Fruit fly (Drosophila melanogaster) whole organism, adult: ENCODE measurements around the gene Chchd2.

Experiments
- CG11617 ChIP-seq: fragments of 200-800 bp; sonication (Bioruptor generic); optimal IDR thresholded peaks from 2 replicates; lab custom pipeline; 2017; ENCODE audit warnings: mild to moderate bottlenecking, missing biosample characterization, missing genetic modification reagents, missing genetic modification characterization
- CG12768 ChIP-seq: fragments of 200-800 bp; sonication (Bioruptor generic); optimal IDR thresholded peaks from 2 replicates; lab custom pipeline; 2017; ENCODE audit warnings: missing biosample characterization, missing genetic modification characterization, mild to moderate bottlenecking, moderate library complexity, missing genetic modification reagents
- CG14711 ChIP-seq: fragments of 200-800 bp; sonication (Bioruptor generic); optimal IDR thresholded peaks from 2 replicates; lab custom pipeline; 2018; ENCODE audit warnings: missing biosample characterization, mild to moderate bottlenecking, missing genetic modification characterization, moderate library complexity
- CG1620 ChIP-seq: fragments of 200-800 bp; sonication (Bioruptor generic); optimal IDR thresholded peaks from 2 replicates; lab custom pipeline; 2016; ENCODE audit warnings: missing biosample characterization, missing genetic modification characterization
- CG33017 ChIP-seq: fragments of 200-800 bp; sonication (Bioruptor generic); optimal IDR thresholded peaks from 2 replicates; lab custom pipeline; 2018; ENCODE audit warnings: missing biosample characterization, mild to moderate bottlenecking, missing genetic modification characterization, moderate library complexity
- CG5204 ChIP-seq: fragments of 200-800 bp; sonication (Bioruptor generic); optimal IDR thresholded peaks from 2 replicates; lab custom pipeline; 2016; ENCODE audit warnings: missing biosample characterization, missing genetic modification characterization
- CG7045 ChIP-seq: fragments of 200-800 bp; sonication (Bioruptor generic); optimal IDR thresholded peaks from 2 replicates; lab custom pipeline; 2017; ENCODE audit warnings: missing biosample characterization, mild to moderate bottlenecking, missing genetic modification characterization
- CG7101 ChIP-seq: fragments of 200-800 bp; sonication (Bioruptor generic); optimal IDR thresholded peaks from 2 replicates; lab custom pipeline; 2018; ENCODE audit warnings: missing biosample characterization, mild to moderate bottlenecking, missing genetic modification characterization, moderate library complexity
- Clk ChIP-seq: fragments of 200-800 bp; sonication (Bioruptor generic); optimal IDR thresholded peaks from 2 replicates; lab custom pipeline; 2017; ENCODE audit warnings: missing biosample characterization, missing genetic modification characterization
- Crg-1 ChIP-seq: fragments of 200-800 bp; sonication (Bioruptor generic); optimal IDR thresholded peaks from 2 replicates; lab custom pipeline; 2016; ENCODE audit warnings: missing biosample characterization, missing genetic modification characterization
- Hr96 ChIP-seq: fragments of 200-800 bp; sonication (Bioruptor generic); optimal IDR thresholded peaks from 2 replicates; lab custom pipeline; 2016; ENCODE audit warnings: missing biosample characterization, missing genetic modification characterization
- Mnt ChIP-seq: fragments of 200-800 bp; sonication (Bioruptor generic); optimal IDR thresholded peaks from 2 replicates; lab custom pipeline; 2016; ENCODE audit warnings: missing biosample characterization, mild to moderate bottlenecking, missing genetic modification characterization
- bab1 ChIP-seq: fragments of 200-800 bp; sonication (Bioruptor generic); optimal IDR thresholded peaks from 3 replicates; lab custom pipeline; 2019; ENCODE audit warnings: missing biosample characterization, mild to moderate bottlenecking, missing genetic modification characterization, moderate library complexity
- cic ChIP-seq: fragments of 200-800 bp; sonication (Bioruptor generic); optimal IDR thresholded peaks from 2 replicates; lab custom pipeline; 2017; ENCODE audit warnings: missing biosample characterization, mild to moderate bottlenecking, missing genetic modification characterization, moderate library complexity
- cnc ChIP-seq, 2 experiments: fragments of >200 bp; optimal IDR thresholded peaks; 2 replicates each; lab custom pipeline; 2017
- kay ChIP-seq: fragments of 200-800 bp; sonication (Bioruptor generic); peaks from one replicate; lab custom pipeline; 2016; ENCODE audit warnings: missing biosample characterization, missing genetic modification characterization, borderline replicate concordance
- ovo ChIP-seq: fragments of 200-800 bp; sonication (Bioruptor generic); optimal IDR thresholded peaks from 2 replicates; lab custom pipeline; 2016; ENCODE audit warnings: missing biosample characterization, missing genetic modification characterization
- pad ChIP-seq: fragments of 200-800 bp; sonication (Bioruptor generic); optimal IDR thresholded peaks from 3 replicates; lab custom pipeline; 2017; ENCODE audit warnings: missing biosample characterization, missing genetic modification characterization, mild to moderate bottlenecking, moderate library complexity, missing genetic modification reagents
- tj ChIP-seq: fragments of 200-800 bp; sonication (Bioruptor generic); optimal IDR thresholded peaks from 3 replicates; lab custom pipeline; 2017; ENCODE audit warnings: missing biosample characterization, mild to moderate bottlenecking, missing genetic modification characterization, moderate library complexity
- toe ChIP-seq: fragments of 200-800 bp; sonication (Bioruptor generic); optimal IDR thresholded peaks from 2 replicates; lab custom pipeline; 2016; ENCODE audit warnings: missing biosample characterization, missing genetic modification characterization

Chchd2 gene

DNA sequence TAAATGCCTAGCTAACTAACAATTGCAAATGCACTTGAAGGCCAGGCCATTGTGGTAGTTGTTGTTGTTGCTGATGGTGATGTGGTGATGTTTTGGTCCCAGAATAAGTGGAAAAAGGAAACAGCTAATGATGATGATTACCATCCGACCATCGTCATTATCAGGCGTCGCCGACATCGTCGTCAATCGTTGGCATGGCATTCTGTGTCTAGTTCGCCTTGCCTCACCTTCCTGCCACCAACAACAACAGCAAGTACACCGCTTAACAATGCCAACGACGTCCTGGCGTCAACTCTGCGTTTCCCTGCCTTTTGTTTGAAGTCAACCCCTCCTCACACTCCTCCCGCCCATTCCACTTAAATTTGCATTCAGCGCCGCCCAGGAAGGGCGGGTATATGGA, 28.8 kb downstream of the Chchd2 start:
- no peak for TF ChIP-seq pad (GFP tag; lab: Kevin White, UChicago)
- no peak for TF ChIP-seq CG1620 (GFP tag; lab: Kevin White, UChicago)
- no peak for TF ChIP-seq CG5204 (GFP tag; lab: Kevin White, UChicago)
- TF ChIP-seq cnc (optimal IDR thresholded peaks at IDR 0.05; lab: Kevin White, UChicago): no peak
- no peak for TF ChIP-seq Crg-1
- TF ChIP-seq CG11617 (GFP tag; lab: Kevin White, UChicago): no peak
- TF ChIP-seq CG7101 (tag; lab: Kevin White, UChicago): no peak
- no peak for TF ChIP-seq CG14711 (tag; lab: Kevin White, UChicago)
- no peak for TF ChIP-seq Mnt (GFP tag; lab: Kevin White, UChicago)
- no peak for TF ChIP-seq tj
- no peak for TF ChIP-seq cic (GFP tag; lab: Kevin White, UChicago)
- no peak for TF ChIP-seq Clk
- no peak for TF ChIP-seq kay (GFP tag; lab: Kevin White, UChicago)

DNA sequence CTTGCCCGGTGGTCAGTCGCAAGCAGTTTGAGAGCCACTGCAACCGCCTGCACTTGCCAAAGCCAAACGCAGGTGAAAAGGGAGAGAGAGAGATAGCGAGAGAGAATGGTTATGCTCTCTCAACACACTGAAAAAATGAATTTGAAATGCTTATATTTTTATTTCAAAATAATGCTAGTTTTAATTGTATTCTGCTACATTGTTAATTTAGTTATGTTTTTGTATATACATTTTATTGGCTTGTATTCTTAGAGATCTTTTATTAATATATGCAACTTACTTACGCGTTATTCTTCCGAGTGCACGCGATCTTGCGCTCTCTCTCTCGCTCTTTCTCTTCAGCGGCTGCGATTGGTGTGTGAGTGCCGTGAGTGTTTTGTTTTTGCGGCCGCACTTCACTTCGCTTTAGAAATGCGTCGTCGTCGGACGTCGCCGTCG, 29.7 kb downstream of the Chchd2 start:
- TF ChIP-seq bab1 (GFP tag; lab: Kevin White, UChicago) (peak; percentile 99), Crg-1 (no peak), kay (GFP tag; lab: Kevin White, UChicago) (peak; percentile 77), Clk (peak; percentile 68), CG7101 (tag; lab: Kevin White, UChicago) (peak; percentile 56), pad (GFP tag; lab: Kevin White, UChicago) (peak; percentile 84), cic (GFP tag; lab: Kevin White, UChicago) (peak; percentile 75), toe (GFP tag; lab: Kevin White, UChicago) (peak; percentile 62), CG11617 (GFP tag; lab: Kevin White, UChicago) (peak; percentile 61), CG5204 (GFP tag; lab: Kevin White, UChicago) (peak; percentile 56), tj (no peak), CG12768 (GFP tag; lab: Kevin White, UChicago) (peak; percentile 90), ovo (GFP tag; lab: Kevin White, UChicago) (no peak), CG14711 (tag; lab: Kevin White, UChicago) (peak; percentile 94), CG7045 (peak; percentile 86), CG1620 (GFP tag; lab: Kevin White, UChicago) (peak; percentile 26), Mnt (GFP tag; lab: Kevin White, UChicago) (no peak), cnc (optimal IDR thresholded peaks at IDR 0.05; lab: Kevin White, UChicago) (no peak), CG33017 (no peak), Hr96 (GFP tag; lab: Kevin White, UChicago) (peak; percentile 86)

dm6 chrX:17180523-17180922, 31.7 kb downstream of the Chchd2 start:
- TF ChIP-seq Clk: no peak
- no peak for TF ChIP-seq CG7101 (tag; lab: Kevin White, UChicago)
- no peak for TF ChIP-seq toe (GFP tag; lab: Kevin White, UChicago)
- no peak for TF ChIP-seq CG5204 (GFP tag; lab: Kevin White, UChicago)

- TF ChIP-seq CG14711 (tag; lab: Kevin White, UChicago) (peak; percentile 6), kay (GFP tag; lab: Kevin White, UChicago) (peak; percentile 35), CG7101 (tag; lab: Kevin White, UChicago) (no peak), Crg-1 (no peak), CG11617 (GFP tag; lab: Kevin White, UChicago) (no peak), toe (GFP tag; lab: Kevin White, UChicago) (no peak), CG33017 (no peak), cnc (optimal IDR thresholded peaks at IDR 0.05; lab: Kevin White, UChicago) (no peak), ovo (GFP tag; lab: Kevin White, UChicago) (no peak), bab1 (GFP tag; lab: Kevin White, UChicago) (no peak), pad (GFP tag; lab: Kevin White, UChicago) (no peak), CG7045 (no peak), Mnt (GFP tag; lab: Kevin White, UChicago) (no peak), CG12768 (GFP tag; lab: Kevin White, UChicago) (no peak), Clk (no peak)
These were observed 32.7 kb downstream of the Chchd2 start for dm6 chrX:17181264-17182198.

DNA sequence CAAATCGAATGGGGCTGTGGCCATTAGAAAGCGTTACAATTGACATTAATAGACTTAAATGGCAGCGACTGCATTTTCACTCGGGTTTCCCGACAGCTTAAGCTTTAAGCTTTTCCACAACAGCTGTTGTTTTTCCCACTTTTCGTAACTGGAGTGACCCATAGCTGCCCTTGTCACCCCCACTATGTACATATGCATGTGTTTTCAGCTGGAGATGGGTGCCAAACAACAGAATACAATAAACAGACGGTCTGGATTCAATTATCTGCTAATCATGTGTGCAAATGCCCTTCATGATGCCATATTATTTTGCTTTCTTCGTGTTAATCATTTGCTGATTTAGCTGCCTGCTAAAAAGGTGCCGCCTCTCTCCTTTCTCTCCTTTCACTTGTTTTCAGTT, 34.7 kb downstream of the Chchd2 start:
- TF ChIP-seq pad (GFP tag; lab: Kevin White, UChicago) (peak; percentile 0), Crg-1 (peak; percentile 70), cic (GFP tag; lab: Kevin White, UChicago) (no peak), Mnt (GFP tag; lab: Kevin White, UChicago) (peak; percentile 16), toe (GFP tag; lab: Kevin White, UChicago) (no peak), CG14711 (tag; lab: Kevin White, UChicago) (peak; percentile 23), cnc (optimal IDR thresholded peaks at IDR 0.05; lab: Kevin White, UChicago) (no peak), CG1620 (GFP tag; lab: Kevin White, UChicago) (peak; percentile 47), bab1 (GFP tag; lab: Kevin White, UChicago) (no peak), CG7101 (tag; lab: Kevin White, UChicago) (peak; percentile 43)

dm6 chrX:17186432-17186831, 37.6 kb downstream of the Chchd2 start:
- TF ChIP-seq Crg-1: no peak
- TF ChIP-seq cic (GFP tag; lab: Kevin White, UChicago): peak; percentile 79
- peak; percentile 60 for TF ChIP-seq kay (GFP tag; lab: Kevin White, UChicago)
- no peak for TF ChIP-seq toe (GFP tag; lab: Kevin White, UChicago)
- no peak for TF ChIP-seq CG7045
- TF ChIP-seq Mnt (GFP tag; lab: Kevin White, UChicago): peak; percentile 19
- peak; percentile 7 for TF ChIP-seq CG7101 (tag; lab: Kevin White, UChicago)
